Worm (Caenorhabditis elegans): ENCODE measurements around the gene swsn-4.
A peak's percentile ranks its signal among the peaks of the same experiment; 100 is the strongest.

- TF ChIP-seq hlh-12 (tag; optimal IDR thresholded peaks at IDR 0.05), result no peak
- peak; percentile 58 for TF ChIP-seq chd-7 (tag; optimal IDR thresholded peaks at IDR 0.05)
- no peak for TF ChIP-seq egrh-3 (GFP tag; IDR thresholded peaks at IDR 0.05)
- peak; percentile 11 for TF ChIP-seq tbp1 (GFP tag; optimal IDR thresholded peaks at IDR 0.05)
- TF ChIP-seq lir-1 (GFP tag; conservative IDR thresholded peaks at IDR 0.05), result no peak
- no peak for TF ChIP-seq madf-8 (GFP tag; conservative IDR thresholded peaks at IDR 0.05)
- TF ChIP-seq fkh-3 (tag; optimal IDR thresholded peaks at IDR 0.05), result no peak
- TF ChIP-seq ama-1 (optimal IDR thresholded peaks at IDR 0.05), result no peak
- TF ChIP-seq ama-1 (GFP tag; optimal IDR thresholded peaks at IDR 0.05), result no peak
These were observed 23.1 kb downstream of the swsn-4 start for ce11 chrIV:11148788-11149366.
